Fruit fly (Drosophila melanogaster): ENCODE results near the gene CG44006.

CG44006 gene

dm6 chr3L:18042433-18042832, 27.5 kb downstream of the CG44006 start, which contains the start of gene CG42393:
Gene CG42393, plus strand, starts transcription at chr3L:18042733.
- TF ChIP-seq CG8478 (optimal IDR thresholded peaks at IDR 0.05) (no peak), EcR (GFP tag; optimal IDR thresholded peaks at IDR 0.05) (no peak), Dll (optimal IDR thresholded peaks at IDR 0.05) (no peak), usp (GFP tag; optimal IDR thresholded peaks at IDR 0.05) (no peak), pan (optimal IDR thresholded peaks at IDR 0.05) (no peak), psq (optimal IDR thresholded peaks at IDR 0.05) (no peak)

- TF ChIP-seq Dll (optimal IDR thresholded peaks at IDR 0.05): no peak
- no peak for TF ChIP-seq EcR (GFP tag; optimal IDR thresholded peaks at IDR 0.05)
- no peak for TF ChIP-seq usp (GFP tag; optimal IDR thresholded peaks at IDR 0.05)
- no peak for TF ChIP-seq pan (optimal IDR thresholded peaks at IDR 0.05)
- TF ChIP-seq psq (optimal IDR thresholded peaks at IDR 0.05): no peak
- TF ChIP-seq CG8478 (optimal IDR thresholded peaks at IDR 0.05): no peak
Observed at dm6 chr3L:18040017-18040416, 29.9 kb downstream of the CG44006 start, which contains the start of gene CG32192. Gene CG32192, plus strand, starts transcription at chr3L:18040317.

- TF ChIP-seq EcR (GFP tag; optimal IDR thresholded peaks at IDR 0.05) (peak in 1 of 2 experiments; percentile 36), CG8478 (optimal IDR thresholded peaks at IDR 0.05) (no peak)
Observed at dm6 chr3L:18038122-18038762, 31.7 kb downstream of the CG44006 start.

dm6 chr3L:18037459-18038092, 32.4 kb downstream of the CG44006 start:
- TF ChIP-seq usp (GFP tag; optimal IDR thresholded peaks at IDR 0.05) (no peak), EcR (GFP tag; optimal IDR thresholded peaks at IDR 0.05) (peak; percentile 91 to 95), CG8478 (optimal IDR thresholded peaks at IDR 0.05) (no peak), psq (optimal IDR thresholded peaks at IDR 0.05) (no peak), pan (optimal IDR thresholded peaks at IDR 0.05) (no peak), Dll (optimal IDR thresholded peaks at IDR 0.05) (no peak)

dm6 chr3L:18036995-18037394, 33.0 kb downstream of the CG44006 start:
- no peak for TF ChIP-seq usp (GFP tag; optimal IDR thresholded peaks at IDR 0.05)
- TF ChIP-seq EcR (GFP tag; optimal IDR thresholded peaks at IDR 0.05): peak in 1 of 2 experiments; percentile 93
- no peak for TF ChIP-seq Dll (optimal IDR thresholded peaks at IDR 0.05)
- no peak for TF ChIP-seq CG8478 (optimal IDR thresholded peaks at IDR 0.05)
- no peak for TF ChIP-seq pan (optimal IDR thresholded peaks at IDR 0.05)
- TF ChIP-seq psq (optimal IDR thresholded peaks at IDR 0.05): no peak

- TF ChIP-seq psq (optimal IDR thresholded peaks at IDR 0.05) (no peak), usp (GFP tag; optimal IDR thresholded peaks at IDR 0.05) (no peak), CG8478 (optimal IDR thresholded peaks at IDR 0.05) (no peak), EcR (GFP tag; optimal IDR thresholded peaks at IDR 0.05) (no peak), pan (optimal IDR thresholded peaks at IDR 0.05) (no peak), Dll (optimal IDR thresholded peaks at IDR 0.05) (no peak)
Observed at dm6 chr3L:18034498-18034897, 35.5 kb downstream of the CG44006 start.

- TF ChIP-seq pan (optimal IDR thresholded peaks at IDR 0.05): no peak
- no peak for TF ChIP-seq EcR (GFP tag; optimal IDR thresholded peaks at IDR 0.05)
- no peak for TF ChIP-seq usp (GFP tag; optimal IDR thresholded peaks at IDR 0.05)
Observed at dm6 chr3L:18032478-18033343, 37.2 kb downstream of the CG44006 start.

dm6 chr3L:18030301-18030827, 39.6 kb downstream of the CG44006 start:
- TF ChIP-seq usp (GFP tag; optimal IDR thresholded peaks at IDR 0.05): no peak
- no peak for TF ChIP-seq pan (optimal IDR thresholded peaks at IDR 0.05)
- no peak for TF ChIP-seq Dll (optimal IDR thresholded peaks at IDR 0.05)
- no peak for TF ChIP-seq CG8478 (optimal IDR thresholded peaks at IDR 0.05)
- no peak for TF ChIP-seq EcR (GFP tag; optimal IDR thresholded peaks at IDR 0.05)
- TF ChIP-seq psq (optimal IDR thresholded peaks at IDR 0.05): no peak

dm6 chr3L:18029546-18030300, 40.2 kb downstream of the CG44006 start:
- TF ChIP-seq CG8478 (optimal IDR thresholded peaks at IDR 0.05) (no peak), psq (optimal IDR thresholded peaks at IDR 0.05) (no peak), pan (optimal IDR thresholded peaks at IDR 0.05) (no peak), Dll (optimal IDR thresholded peaks at IDR 0.05) (no peak), EcR (GFP tag; optimal IDR thresholded peaks at IDR 0.05) (peak; percentile 71 to 78)

- TF ChIP-seq usp (GFP tag; optimal IDR thresholded peaks at IDR 0.05) (no peak), pan (optimal IDR thresholded peaks at IDR 0.05) (no peak), Dll (optimal IDR thresholded peaks at IDR 0.05) (no peak), CG8478 (optimal IDR thresholded peaks at IDR 0.05) (no peak), psq (optimal IDR thresholded peaks at IDR 0.05) (no peak), EcR (GFP tag; optimal IDR thresholded peaks at IDR 0.05) (no peak)
Observed at dm6 chr3L:18025907-18026306, 44.0 kb downstream of the CG44006 start.

dm6 chr3L:18024589-18024988, 45.4 kb downstream of the CG44006 start:
- TF ChIP-seq CG8478 (optimal IDR thresholded peaks at IDR 0.05) (no peak), psq (optimal IDR thresholded peaks at IDR 0.05) (no peak), Dll (optimal IDR thresholded peaks at IDR 0.05) (no peak), EcR (GFP tag; optimal IDR thresholded peaks at IDR 0.05) (no peak), usp (GFP tag; optimal IDR thresholded peaks at IDR 0.05) (no peak), pan (optimal IDR thresholded peaks at IDR 0.05) (no peak)

All from whole organism.